Worm (Caenorhabditis elegans) whole organism, mixed stage, embryonic: ENCODE measurements around the gene ndg-4.

Experiments
- M03D4.4 ChIP-seq: sonication (generic microtip); optimal IDR thresholded peaks from 2 replicates; lab custom pipeline; 2017; ENCODE audit warnings: mild to moderate bottlenecking, missing genetic modification characterization, missing compliant biosample characterization
- cnd-1 ChIP-seq: fragments of 200-800 bp; sonication (Bioruptor generic); optimal IDR thresholded peaks from 2 replicates; lab custom pipeline; 2018; ENCODE audit warnings: mild to moderate bottlenecking, missing genetic modification characterization, missing compliant biosample characterization
- lsy-2 ChIP-seq: fragments of 150-350 bp; optimal IDR thresholded peaks from 2 replicates; lab custom pipeline; 2014; ENCODE audit warnings: missing biosample characterization, missing genetic modification characterization
- nhr-28 ChIP-seq: fragments of 150-350 bp; optimal IDR thresholded peaks from 2 replicates; lab custom pipeline; 2014; ENCODE audit warnings: missing biosample characterization, missing genetic modification characterization
- unc-62 ChIP-seq: fragments of 150-350 bp; optimal IDR thresholded peaks from 2 replicates; lab custom pipeline; 2014; ENCODE audit warnings: missing biosample characterization, missing genetic modification reagents, missing genetic modification characterization

DNA sequence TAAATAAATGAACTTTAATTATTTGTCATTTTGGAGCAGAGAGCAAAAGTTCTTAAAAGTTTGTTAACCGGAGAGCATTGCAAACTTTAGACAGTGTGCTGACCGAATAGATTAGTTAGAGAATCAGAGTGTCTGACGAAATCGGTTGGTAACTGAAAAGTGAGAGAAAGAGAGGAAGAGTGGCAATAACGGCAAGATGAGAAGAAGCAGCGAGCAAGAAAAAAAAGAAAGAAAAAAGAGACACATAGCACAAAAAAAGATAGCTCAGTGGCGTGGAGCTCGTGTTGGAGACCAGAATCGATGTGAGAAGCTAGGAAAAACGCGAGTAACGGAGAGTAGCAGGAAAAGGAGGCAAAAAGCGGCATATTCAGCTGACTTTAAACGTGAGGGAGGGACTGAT, 37.2 kb upstream of the ndg-4 start:
- no peak for TF ChIP-seq lsy-2 (tag; lab: Kevin White, UChicago)
- no peak for TF ChIP-seq nhr-28 (tag; lab: Kevin White, UChicago)
- no peak for TF ChIP-seq cnd-1
- no peak for TF ChIP-seq unc-62
- TF ChIP-seq M03D4.4 (tag; lab: Kevin White, UChicago), result no peak
